Fruit fly (Drosophila melanogaster) whole organism, pupa: ENCODE results near the gene Nmdmc.

Source experiments
- CG13204 ChIP-seq: fragments of 200-800 bp; sonication (Bioruptor generic); optimal IDR thresholded peaks from 2 replicates; lab custom pipeline; 2018; ENCODE audit warnings: missing biosample characterization, mild to moderate bottlenecking, missing genetic modification characterization, moderate library complexity
- CG4496 ChIP-seq: fragments of 200-800 bp; sonication (Bioruptor generic); IDR thresholded peaks from 3 replicates; pipeline ENCODE4 v1.3.6; 2022; ENCODE audit warnings: missing biosample characterization, missing genetic modification characterization

DNA sequence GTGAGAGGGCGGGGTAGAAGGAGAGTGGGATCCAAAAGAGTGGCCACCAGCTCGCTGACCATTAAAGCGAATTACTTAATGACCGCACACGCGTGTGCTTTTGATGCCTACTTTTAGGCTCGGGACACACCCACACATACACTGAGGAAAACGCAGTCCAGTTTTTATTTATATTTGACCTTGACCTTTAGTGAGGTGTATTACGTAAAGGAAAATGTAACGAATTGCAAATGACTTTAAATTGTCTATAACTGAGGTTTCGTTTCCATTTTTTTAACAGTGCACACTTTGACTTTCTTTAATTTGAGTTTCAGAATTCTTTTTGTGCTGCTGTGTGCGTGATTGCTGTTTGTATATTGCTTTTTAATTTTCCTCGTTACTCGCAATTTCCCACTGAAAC is 35.0 kb upstream of the Nmdmc start:
- TF ChIP-seq CG13204 (GFP tag; lab: Kevin White, UChicago): no peak
- TF ChIP-seq CG4496: no peak
